Worm (Caenorhabditis elegans) whole organism, L4 larva: ENCODE results near the gene pqn-67.

Experiments
- D1046.2 ChIP-seq: fragments of 200-800 bp; sonication (Bioruptor generic); IDR thresholded peaks from 2 replicates; pipeline ENCODE4 v1.3.6; 2022; ENCODE audit warnings: missing genetic modification characterization, missing compliant biosample characterization
- R02D3.7 ChIP-seq: fragments of 150-350 bp; sonication (generic microtip); optimal IDR thresholded peaks from 3 replicates; lab custom pipeline; 2014; ENCODE audit warnings: missing biosample characterization, missing genetic modification characterization
- Y105C5A.15 ChIP-seq: fragments of 200-800 bp; sonication (Bioruptor generic); IDR thresholded peaks from 2 replicates; pipeline ENCODE4 v1.3.6; 2022; ENCODE audit warnings: missing genetic modification characterization, missing compliant biosample characterization
- Y5F2A.4 ChIP-seq: fragments of 200-800 bp; sonication (Bioruptor generic); optimal IDR thresholded peaks from 2 replicates; lab custom pipeline; 2018; ENCODE audit warnings: mild to moderate bottlenecking, missing genetic modification characterization, missing compliant biosample characterization
- aha-1 ChIP-seq: fragments of 150-350 bp; peaks from one replicate; lab custom pipeline; 2014; ENCODE audit warnings: missing biosample characterization, missing genetic modification characterization
- aly-2 ChIP-seq: sonication (generic microtip); optimal IDR thresholded peaks from 2 replicates; lab custom pipeline; 2018; ENCODE audit warnings: missing biosample characterization, missing genetic modification characterization
- attf-4 ChIP-seq: sonication (generic microtip); optimal IDR thresholded peaks from 3 replicates; lab custom pipeline; 2017; ENCODE audit warnings: missing biosample characterization, missing genetic modification characterization
- daf-16 ChIP-seq, 3 experiments: sonication (generic microtip); optimal IDR thresholded peaks; 2 replicates each; lab custom pipeline; 2016 to 2017; ENCODE audit warnings: missing genetic modification characterization in 3 of 3, missing genetic modification reagents in 3 of 3, mild to moderate bottlenecking in 2 of 3, missing compliant biosample characterization in 2 of 3, missing biosample characterization in 1 of 3, moderate library complexity in 1 of 3
- dmd-6 ChIP-seq: fragments of 200-800 bp; sonication (Bioruptor generic); IDR thresholded peaks from 2 replicates; pipeline ENCODE4 v1.3.6; 2022; ENCODE audit warnings: missing genetic modification reagents, missing genetic modification characterization, missing compliant biosample characterization
- duxl-1 ChIP-seq: sonication (generic microtip); optimal IDR thresholded peaks from 2 replicates; lab custom pipeline; 2016; ENCODE audit warnings: mild to moderate bottlenecking, missing genetic modification characterization, moderate library complexity, missing compliant biosample characterization; ENCODE audit not compliant: poor library complexity
- dve-1 ChIP-seq: sonication (generic microtip); optimal IDR thresholded peaks from 2 replicates; lab custom pipeline; 2017; ENCODE audit warnings: antibody characterized with exemption, mild to moderate bottlenecking, missing genetic modification characterization, missing compliant biosample characterization; ENCODE audit not compliant: insufficient read depth
- egl-43 ChIP-seq: fragments of 200-800 bp; sonication (Bioruptor generic); IDR thresholded peaks from 2 replicates; pipeline ENCODE4 v1.3.6; 2022; ENCODE audit warnings: missing genetic modification reagents, missing genetic modification characterization, missing compliant biosample characterization
- fkh-10 ChIP-seq: fragments of 150-350 bp; optimal IDR thresholded peaks from 2 replicates; lab custom pipeline; 2014; ENCODE audit warnings: missing biosample characterization, missing genetic modification reagents, missing genetic modification characterization
- gei-8 ChIP-seq: fragments of 200-800 bp; sonication (Bioruptor generic); optimal IDR thresholded peaks from 2 replicates; lab custom pipeline; 2018; ENCODE audit warnings: mild to moderate bottlenecking, missing genetic modification characterization, missing compliant biosample characterization
- hlh-11 ChIP-seq: fragments of 200-800 bp; sonication (Bioruptor generic); optimal IDR thresholded peaks from 2 replicates; lab custom pipeline; 2018; ENCODE audit warnings: mild to moderate bottlenecking, missing genetic modification characterization, missing compliant biosample characterization
- hlh-30 ChIP-seq: sonication (generic microtip); optimal IDR thresholded peaks from 2 replicates; lab custom pipeline; 2017; ENCODE audit warnings: antibody characterized with exemption, mild to moderate bottlenecking, missing genetic modification characterization, missing compliant biosample characterization; ENCODE audit not compliant: insufficient read depth
- jun-1 ChIP-seq: fragments of 150-350 bp; optimal IDR thresholded peaks from 2 replicates; lab custom pipeline; 2014; ENCODE audit warnings: missing biosample characterization, missing genetic modification reagents, missing genetic modification characterization
- lin-1 ChIP-seq: fragments of 200-800 bp; sonication (Bioruptor generic); IDR thresholded peaks from 2 replicates; pipeline ENCODE4 v1.3.6; 2022; ENCODE audit warnings: missing genetic modification reagents, missing genetic modification characterization, missing compliant biosample characterization
- lin-29 ChIP-seq: fragments of 200-800 bp; sonication (Bioruptor generic); IDR thresholded peaks from 2 replicates; pipeline ENCODE4 v1.3.6; 2022; ENCODE audit warnings: missing genetic modification reagents, missing genetic modification characterization, missing compliant biosample characterization
- lin-38 ChIP-seq: fragments of 200-800 bp; sonication (Bioruptor generic); IDR thresholded peaks from 2 replicates; pipeline ENCODE4 v1.3.6; 2022; ENCODE audit warnings: missing genetic modification reagents, missing genetic modification characterization, missing compliant biosample characterization
- lin-39 ChIP-seq: fragments of 150-350 bp; optimal IDR thresholded peaks from 2 replicates; lab custom pipeline; 2014; ENCODE audit warnings: missing biosample characterization, missing genetic modification reagents, missing genetic modification characterization
- madf-5 ChIP-seq, 2 experiments: fragments of 200-800 bp; sonication (Bioruptor generic); IDR thresholded peaks; 2 replicates each; pipeline ENCODE4 v1.3.6; 2022; ENCODE audit warnings: missing compliant biosample characterization in 2 of 2, missing genetic modification characterization in 2 of 2
- madf-9 ChIP-seq: fragments of 200-800 bp; sonication (Bioruptor generic); conservative IDR thresholded peaks from 2 replicates; pipeline ENCODE4 v1.3.6; 2022; ENCODE audit warnings: missing genetic modification reagents, missing genetic modification characterization, missing compliant biosample characterization
- mxl-3 ChIP-seq: fragments of 200-800 bp; sonication (Bioruptor generic); optimal IDR thresholded peaks from 2 replicates; lab custom pipeline; 2018; ENCODE audit warnings: mild to moderate bottlenecking, missing genetic modification characterization, missing compliant biosample characterization
- nhr-10 ChIP-seq: fragments of 150-350 bp; optimal IDR thresholded peaks from 2 replicates; lab custom pipeline; 2014; ENCODE audit warnings: missing biosample characterization, missing genetic modification characterization
- nhr-111 ChIP-seq: fragments of 200-800 bp; sonication (Bioruptor generic); optimal IDR thresholded peaks from 2 replicates; lab custom pipeline; 2018; ENCODE audit warnings: mild to moderate bottlenecking, missing genetic modification characterization, missing compliant biosample characterization
- nhr-28 ChIP-seq: fragments of 150-350 bp; optimal IDR thresholded peaks from 2 replicates; lab custom pipeline; 2014; ENCODE audit warnings: missing biosample characterization, missing genetic modification characterization
- nhr-6 ChIP-seq: fragments of 150-350 bp; optimal IDR thresholded peaks from 2 replicates; lab custom pipeline; 2014; ENCODE audit warnings: missing biosample characterization, missing genetic modification characterization
- nhr-77 ChIP-seq: fragments of 150-350 bp; optimal IDR thresholded peaks from 2 replicates; lab custom pipeline; 2014; ENCODE audit warnings: missing biosample characterization, missing genetic modification characterization
- php-3 ChIP-seq: fragments of 200-800 bp; sonication (Bioruptor generic); IDR thresholded peaks from 2 replicates; pipeline ENCODE4 v1.3.6; 2022; ENCODE audit warnings: missing genetic modification reagents, missing genetic modification characterization, missing compliant biosample characterization
- pqm-1 ChIP-seq: sonication (generic microtip); optimal IDR thresholded peaks from 2 replicates; lab custom pipeline; 2017; ENCODE audit warnings: missing biosample characterization, missing genetic modification characterization
- rbr-2 ChIP-seq: sonication (generic microtip); optimal IDR thresholded peaks from 2 replicates; lab custom pipeline; 2016; ENCODE audit warnings: missing genotype, missing genetic modification characterization, missing compliant biosample characterization
- spr-1 ChIP-seq: sonication (generic microtip); optimal IDR thresholded peaks from 2 replicates; lab custom pipeline; 2016; ENCODE audit warnings: mild to moderate bottlenecking, missing genetic modification characterization, missing compliant biosample characterization
- unc-62 ChIP-seq, 3 experiments: fragments of 150-350 bp in 1 of 3; sonication (generic microtip); optimal IDR thresholded peaks in 2 of 3; peaks in 1 of 3; 1 replicate in 1 of 3; 2 replicates in 2 of 3; lab custom pipeline; 2014 to 2017; ENCODE audit warnings: missing biosample characterization in 3 of 3, missing genetic modification characterization in 3 of 3, missing genetic modification reagents in 3 of 3, missing genotype in 1 of 3
- zfp-2 ChIP-seq: sonication (generic microtip); optimal IDR thresholded peaks from 2 replicates; lab custom pipeline; 2016; ENCODE audit warnings: mild to moderate bottlenecking, missing genetic modification characterization, missing compliant biosample characterization
- zip-11 ChIP-seq: fragments of 200-800 bp; sonication (Bioruptor generic); IDR thresholded peaks from 2 replicates; pipeline ENCODE4 v1.3.6; 2022; ENCODE audit warnings: missing genetic modification characterization, missing compliant biosample characterization
- zip-2 ChIP-seq: fragments of 150-350 bp; optimal IDR thresholded peaks from 2 replicates; lab custom pipeline; 2014; ENCODE audit warnings: missing biosample characterization, missing genetic modification characterization
- ztf-7 ChIP-seq: fragments of 150-350 bp; optimal IDR thresholded peaks from 2 replicates; lab custom pipeline; 2014; ENCODE audit warnings: missing biosample characterization, missing genetic modification characterization

Gene pqn-67

DNA sequence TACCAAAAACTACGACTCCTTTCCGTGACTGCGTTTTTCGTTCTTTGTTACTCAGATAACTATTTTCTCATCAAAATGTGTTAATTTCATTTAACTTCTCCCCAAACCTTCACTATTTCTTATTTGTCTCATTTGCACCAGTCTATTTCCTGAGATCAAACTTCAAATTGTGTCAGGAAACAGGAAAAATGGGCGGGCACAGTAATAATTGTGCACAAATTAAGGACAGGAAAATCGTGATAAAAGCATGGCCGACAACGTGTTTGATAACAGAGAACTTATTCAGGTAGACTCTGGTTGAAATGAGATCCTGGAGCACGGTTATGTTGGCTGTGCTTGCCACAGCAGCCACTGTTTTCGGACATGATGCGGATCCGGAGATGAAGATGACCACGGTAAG lies 4.5 kb upstream of the pqn-67 start, which contains the start of gene lipl-1:
Gene lipl-1, plus strand, starts transcription at position 282 of the 400 bp plus-strand sequence.
- TF ChIP-seq daf-16 (GFP tag; optimal IDR thresholded peaks at IDR 0.05; lab: Kevin White, UChicago): no peak
- TF ChIP-seq daf-16 (tag; optimal IDR thresholded peaks at IDR 0.05; lab: Kevin White, UChicago): peak; percentile 14
- no peak for TF ChIP-seq spr-1 (tag; lab: Kevin White, UChicago)
- peak; percentile 67 for TF ChIP-seq dmd-6 (GFP tag; lab: Robert Waterston, UW)
- peak; percentile 54 for TF ChIP-seq mxl-3 (GFP tag; lab: Kevin White, UChicago)
- TF ChIP-seq nhr-28 (tag; lab: Kevin White, UChicago): peak; percentile 58
- TF ChIP-seq, all 104 proteins: peak for 4

DNA sequence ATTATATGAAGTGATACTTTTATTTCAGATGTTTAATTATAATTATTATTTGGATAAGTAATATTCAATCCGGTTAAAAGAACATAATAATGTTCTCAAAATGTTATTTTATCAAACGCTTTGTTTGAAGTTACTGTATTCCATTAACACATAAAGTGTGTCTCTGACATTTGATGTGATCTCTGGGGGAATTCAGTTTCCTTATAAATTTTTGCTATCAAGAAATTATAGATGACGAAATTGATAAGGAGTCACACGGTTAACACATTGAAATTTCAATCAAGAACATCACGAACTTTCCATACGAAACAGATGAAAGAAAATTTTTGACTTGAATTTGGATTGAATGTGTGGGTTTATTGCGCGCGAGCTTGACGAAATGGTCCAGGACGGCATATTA lies 2.5 kb upstream of the pqn-67 start:
- no peak for TF ChIP-seq gei-8 (GFP tag; lab: Kevin White, UChicago)
- TF ChIP-seq hlh-30 (tag; lab: Kevin White, UChicago): peak; percentile 54
- TF ChIP-seq fkh-10 (GFP tag; lab: Kevin White, UChicago): no peak
- TF ChIP-seq mxl-3 (GFP tag; lab: Kevin White, UChicago): peak; percentile 37
- TF ChIP-seq D1046.2 (GFP tag; lab: Robert Waterston, UW): no peak
- TF ChIP-seq lin-29 (GFP tag; lab: Robert Waterston, UW): no peak
- TF ChIP-seq daf-16 (GFP tag; optimal IDR thresholded peaks at IDR 0.05; lab: Kevin White, UChicago): no peak
- peak; percentile 68 for TF ChIP-seq daf-16 (tag; optimal IDR thresholded peaks at IDR 0.05; lab: Kevin White, UChicago)
- peak; percentile 48 for TF ChIP-seq nhr-6
- no peak for TF ChIP-seq duxl-1 (tag; lab: Kevin White, UChicago)
- peak; percentile 25 for TF ChIP-seq nhr-77 (tag; lab: Kevin White, UChicago)
- peak; percentile 76 for TF ChIP-seq pqm-1
- TF ChIP-seq dve-1 (tag; lab: Kevin White, UChicago): peak; percentile 61
- peak; percentile 31 for TF ChIP-seq ztf-7
- TF ChIP-seq dmd-6 (GFP tag; lab: Robert Waterston, UW): peak; percentile 88
- peak; percentile 52; the same call in 1 of the 2 replicates for TF ChIP-seq php-3
- peak in 1 of 2 experiments; percentile 63 for TF ChIP-seq unc-62 (GFP tag; optimal IDR thresholded peaks at IDR 0.05 in 1 of 2; lab: Kevin White, UChicago)
- no peak for TF ChIP-seq unc-62 (tag; optimal IDR thresholded peaks at IDR 0.05; lab: Kevin White, UChicago)
- peak; percentile 87 for TF ChIP-seq nhr-28 (tag; lab: Kevin White, UChicago)
- no peak for TF ChIP-seq zip-2 (tag; lab: Kevin White, UChicago)
- TF ChIP-seq zip-11 (GFP tag; lab: Robert Waterston, UW): no peak
- TF ChIP-seq hlh-11 (tag; lab: Kevin White, UChicago): peak; percentile 76

DNA sequence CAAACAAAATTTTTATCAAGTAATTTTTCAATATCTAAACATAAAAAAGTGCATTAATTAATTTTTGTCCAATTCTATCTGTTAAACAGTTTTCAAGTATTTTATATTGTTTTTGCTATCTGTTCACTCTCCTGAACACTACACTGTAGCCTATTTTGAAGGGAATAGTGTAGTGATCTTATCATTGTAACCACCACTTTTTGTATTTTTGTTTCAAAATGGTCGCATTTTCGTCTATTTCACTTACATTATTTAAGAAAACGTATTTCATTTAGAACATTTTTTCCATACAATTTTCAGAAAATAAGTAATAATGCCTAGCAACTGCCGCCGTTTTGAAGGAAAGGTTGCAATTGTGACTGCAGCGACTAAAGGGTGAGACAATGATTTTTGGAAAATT lies 1.9 kb upstream of the pqn-67 start, which contains the start of gene dhrs-4:
Gene dhrs-4, plus strand, starts transcription at position 301 of the 400 bp plus-strand sequence.
- TF ChIP-seq nhr-6 (peak; percentile 6), rbr-2 (tag; lab: Kevin White, UChicago) (no peak), nhr-28 (tag; lab: Kevin White, UChicago) (peak; percentile 64), nhr-77 (tag; lab: Kevin White, UChicago) (no peak), zip-2 (tag; lab: Kevin White, UChicago) (no peak), lin-39 (tag; lab: Kevin White, UChicago) (no peak), daf-16 (GFP tag; optimal IDR thresholded peaks at IDR 0.05; lab: Kevin White, UChicago) (no peak), daf-16 (tag; optimal IDR thresholded peaks at IDR 0.05; lab: Kevin White, UChicago) (peak; percentile 36), aha-1 (tag; lab: Kevin White, UChicago) (peak; percentile 61)

DNA sequence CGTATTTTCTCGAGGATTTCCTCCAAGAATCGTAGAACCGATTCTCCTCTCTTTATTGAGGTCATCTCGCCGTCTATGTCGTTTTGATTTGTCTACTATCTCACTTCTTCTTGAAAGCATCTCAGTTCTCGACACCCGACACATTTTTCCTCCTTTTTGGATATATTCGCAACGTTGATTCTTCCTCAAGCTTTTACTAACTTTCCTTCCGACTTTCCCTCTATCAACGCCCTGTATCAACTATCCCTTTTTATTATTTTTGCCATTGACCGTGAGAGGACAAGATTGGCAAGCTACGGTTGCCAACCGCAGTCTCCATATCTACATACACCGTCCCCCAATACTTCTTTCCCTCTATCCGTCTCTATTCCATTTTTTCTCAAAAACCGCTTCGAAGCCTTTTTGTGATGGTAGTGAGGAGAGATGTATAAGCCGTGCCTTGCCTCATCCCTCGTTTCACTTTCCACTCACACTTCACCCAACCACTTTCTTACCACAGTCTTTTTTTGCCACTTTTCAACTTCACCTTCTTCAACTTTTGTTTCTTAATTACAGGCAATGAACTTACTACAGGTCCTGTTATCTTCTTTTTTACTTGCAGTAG lies 4.8 kb downstream of the pqn-67 start, which contains the start of gene T16G1.2:
Gene T16G1.2, plus strand, starts transcription at position 554 of the 604 bp plus-strand sequence.
- no peak for TF ChIP-seq aly-2 (tag; lab: Kevin White, UChicago)
- peak in 1 of 2 experiments; percentile 11 for TF ChIP-seq unc-62 (GFP tag; optimal IDR thresholded peaks at IDR 0.05 in 1 of 2; lab: Kevin White, UChicago)
- no peak for TF ChIP-seq unc-62 (tag; optimal IDR thresholded peaks at IDR 0.05; lab: Kevin White, UChicago)
- TF ChIP-seq, all 104 proteins: peak for 1

DNA sequence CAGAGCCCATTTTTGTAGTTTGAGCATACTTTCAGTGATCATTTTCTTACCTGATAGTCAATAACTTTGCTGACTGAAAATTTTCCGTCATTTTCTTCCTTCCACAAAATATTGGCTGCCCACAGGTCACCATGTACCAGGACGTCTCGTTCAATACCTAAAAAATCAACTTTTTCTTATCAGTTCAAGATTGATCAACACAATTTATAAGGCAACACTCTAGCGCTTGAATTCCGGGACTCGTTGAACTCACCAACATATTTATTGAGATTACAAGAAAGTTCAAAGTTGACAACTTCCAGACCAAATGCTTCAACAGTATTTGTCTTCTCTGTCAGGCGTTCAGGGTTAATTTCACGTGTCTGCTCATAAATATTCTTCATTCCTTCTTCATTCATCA lies 9.4 kb downstream of the pqn-67 start:
- no peak for TF ChIP-seq lin-1 (GFP tag; lab: Robert Waterston, UW)
- TF ChIP-seq R02D3.7 (tag; lab: Kevin White, UChicago): no peak
- no peak for TF ChIP-seq Y5F2A.4 (GFP tag; lab: Kevin White, UChicago)
- no peak for TF ChIP-seq nhr-10 (tag; lab: Kevin White, UChicago)
- no peak for TF ChIP-seq jun-1 (tag; lab: Kevin White, UChicago)
- TF ChIP-seq gei-8 (GFP tag; lab: Kevin White, UChicago): no peak
- no peak for TF ChIP-seq lin-38 (GFP tag; lab: Robert Waterston, UW)
- TF ChIP-seq madf-9 (GFP tag; lab: Robert Waterston, UW): no peak
- TF ChIP-seq zfp-2: no peak
- peak; percentile 47 for TF ChIP-seq pqm-1
- no peak for TF ChIP-seq nhr-111
- no peak for TF ChIP-seq Y105C5A.15 (GFP tag; lab: Robert Waterston, UW)
- no peak for TF ChIP-seq D1046.2 (GFP tag; lab: Robert Waterston, UW)
- peak; percentile 70 for TF ChIP-seq dmd-6 (GFP tag; lab: Robert Waterston, UW)
- no peak for TF ChIP-seq madf-5 (GFP tag; IDR thresholded peaks at IDR 0.05; lab: Robert Waterston, UW)
- TF ChIP-seq nhr-28 (tag; lab: Kevin White, UChicago): peak; percentile 48
- no peak for TF ChIP-seq egl-43 (GFP tag; lab: Robert Waterston, UW)
- no peak for TF ChIP-seq daf-16 (GFP tag; optimal IDR thresholded peaks at IDR 0.05; lab: Kevin White, UChicago)
- peak; percentile 78 for TF ChIP-seq daf-16 (tag; optimal IDR thresholded peaks at IDR 0.05; lab: Kevin White, UChicago)
- no peak for TF ChIP-seq attf-4 (tag; lab: Kevin White, UChicago)
- no peak for TF ChIP-seq ztf-7
